Worm (Caenorhabditis elegans): ENCODE data around the gene his-71.

DNA sequence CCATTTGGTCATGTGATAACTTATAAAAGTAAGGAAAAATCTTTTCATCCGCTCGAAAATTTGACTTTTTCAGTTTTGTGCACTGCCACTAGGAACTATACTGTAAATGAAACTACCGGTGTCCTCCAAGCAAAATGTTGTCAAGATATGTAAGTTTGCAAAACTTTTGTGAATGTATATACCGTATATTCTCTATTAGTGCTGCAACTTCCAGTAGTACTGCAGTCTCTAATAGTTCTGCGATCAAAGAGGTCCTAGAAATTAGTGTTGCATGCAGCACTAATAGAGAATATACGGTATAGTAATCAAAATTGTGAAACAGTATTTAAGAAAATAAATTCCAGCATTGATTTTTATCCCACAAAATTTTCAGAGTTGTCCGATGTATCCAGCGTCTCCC lies 48.2 kb upstream of the his-71 start:
- TF ChIP-seq snpc-4 (tag; optimal IDR thresholded peaks at IDR 0.05) (no peak), ceh-82 (tag; optimal IDR thresholded peaks at IDR 0.05) (no peak), ztf-11 (tag; optimal IDR thresholded peaks at IDR 0.05) (no peak), unc-55 (GFP tag; optimal IDR thresholded peaks at IDR 0.05) (no peak), unc-62 (GFP tag; optimal IDR thresholded peaks at IDR 0.05) (no peak), nhr-11 (tag; optimal IDR thresholded peaks at IDR 0.05) (no peak), lin-13 (GFP tag; optimal IDR thresholded peaks at IDR 0.05) (no peak), nhr-77 (tag; optimal IDR thresholded peaks at IDR 0.05) (no peak), F13H6.1 (tag; optimal IDR thresholded peaks at IDR 0.05) (no peak), elt-1 (tag; optimal IDR thresholded peaks at IDR 0.05) (no peak)

All from whole organism, L2 larva.